Fruit fly (Drosophila melanogaster) whole organism, wandering third instar larva: ENCODE measurements around the gene DNAlig3.

Experiments
- ey ChIP-seq: fragments of 200-800 bp; sonication (Bioruptor generic); optimal IDR thresholded peaks from 2 replicates; lab custom pipeline; 2016; ENCODE audit warnings: missing biosample characterization, missing genetic modification characterization
- pan ChIP-seq: fragments of >200 bp; optimal IDR thresholded peaks from 2 replicates; lab custom pipeline; 2017

DNA sequence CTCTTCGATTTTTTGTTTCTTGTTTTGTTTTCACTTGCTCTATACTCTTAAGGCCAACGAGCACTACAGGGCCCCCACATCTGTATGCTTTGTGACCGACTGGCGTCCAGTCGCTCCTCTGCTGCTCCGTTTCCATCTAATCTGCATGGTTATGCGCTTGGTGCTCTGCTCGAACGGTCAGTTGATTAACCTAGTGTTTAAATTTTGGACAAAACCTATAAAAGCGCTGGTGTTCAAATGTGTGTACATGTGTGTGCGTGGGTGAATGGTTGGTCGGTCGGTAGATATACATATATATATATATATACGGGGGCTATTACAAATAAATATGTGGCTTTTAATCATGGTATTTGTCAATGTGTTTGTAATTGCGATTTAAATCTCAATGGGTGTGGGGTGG is 22.4 kb upstream of the DNAlig3 start:
- TF ChIP-seq pan (lab: Kevin White, UChicago) (no peak), ey (no peak)
